Worm (Caenorhabditis elegans) whole organism, mixed stage, embryonic: ENCODE results near the gene fask-1.
A peak's percentile ranks its signal among the peaks of the same experiment; 100 is the strongest.

Experiments
- M03D4.4 ChIP-seq: sonication (generic microtip); optimal IDR thresholded peaks from 2 replicates; lab custom pipeline; 2017; ENCODE audit warnings: mild to moderate bottlenecking, missing genetic modification characterization, missing compliant biosample characterization
- bed-3 ChIP-seq: fragments of 200-800 bp; sonication (Bioruptor generic); optimal IDR thresholded peaks from 3 replicates; lab custom pipeline; 2018; ENCODE audit warnings: mild to moderate bottlenecking, missing genetic modification characterization, moderate library complexity, missing compliant biosample characterization
- blmp-1 ChIP-seq: fragments of 150-350 bp; optimal IDR thresholded peaks from 2 replicates; lab custom pipeline; 2014; ENCODE audit warnings: missing biosample characterization, missing genetic modification characterization
- ceh-39 ChIP-seq: fragments of 150-350 bp; optimal IDR thresholded peaks from 2 replicates; lab custom pipeline; 2014; ENCODE audit warnings: missing biosample characterization, missing genetic modification characterization
- ceh-43 ChIP-seq: fragments of 200-800 bp; sonication (Bioruptor generic); optimal IDR thresholded peaks from 2 replicates; lab custom pipeline; 2018; ENCODE audit warnings: mild to moderate bottlenecking, missing genetic modification characterization, moderate library complexity, missing compliant biosample characterization
- ces-1 ChIP-seq: fragments of 150-350 bp; optimal IDR thresholded peaks from 2 replicates; lab custom pipeline; 2014; ENCODE audit warnings: missing biosample characterization, missing genetic modification reagents, missing genetic modification characterization
- cnd-1 ChIP-seq: fragments of 200-800 bp; sonication (Bioruptor generic); optimal IDR thresholded peaks from 2 replicates; lab custom pipeline; 2018; ENCODE audit warnings: mild to moderate bottlenecking, missing genetic modification characterization, missing compliant biosample characterization
- drap-1 ChIP-seq: fragments of 200-800 bp; sonication (Bioruptor generic); optimal IDR thresholded peaks from 3 replicates; lab custom pipeline; 2018; ENCODE audit warnings: mild to moderate bottlenecking, missing genetic modification characterization, missing compliant biosample characterization
- elt-3 ChIP-seq: fragments of 150-350 bp; optimal IDR thresholded peaks from 2 replicates; lab custom pipeline; 2014; ENCODE audit warnings: missing biosample characterization, missing genetic modification characterization
- ham-2 ChIP-seq: fragments of 200-800 bp; sonication (Bioruptor generic); optimal IDR thresholded peaks from 2 replicates; lab custom pipeline; 2018; ENCODE audit warnings: mild to moderate bottlenecking, missing genetic modification characterization, missing compliant biosample characterization
- hlh-1 ChIP-seq: fragments of 150-350 bp; optimal IDR thresholded peaks from 2 replicates; lab custom pipeline; 2014; ENCODE audit warnings: missing biosample characterization, missing genetic modification reagents, missing genetic modification characterization
- lin-13 ChIP-seq: fragments of 150-350 bp; optimal IDR thresholded peaks from 2 replicates; lab custom pipeline; 2014; ENCODE audit warnings: missing biosample characterization, missing genetic modification characterization
- lin-32 ChIP-seq: fragments of 200-800 bp; sonication (Bioruptor generic); optimal IDR thresholded peaks from 2 replicates; lab custom pipeline; 2018; ENCODE audit warnings: mild to moderate bottlenecking, missing genetic modification characterization, missing compliant biosample characterization
- lsy-2 ChIP-seq: fragments of 150-350 bp; optimal IDR thresholded peaks from 2 replicates; lab custom pipeline; 2014; ENCODE audit warnings: missing biosample characterization, missing genetic modification characterization
- mab-5 ChIP-seq: fragments of 150-350 bp; optimal IDR thresholded peaks from 2 replicates; lab custom pipeline; 2014; ENCODE audit warnings: missing biosample characterization, missing genetic modification characterization
- mls-2 ChIP-seq: sonication (generic microtip); optimal IDR thresholded peaks from 2 replicates; lab custom pipeline; 2016; ENCODE audit warnings: mild to moderate bottlenecking, missing genetic modification characterization, moderate library complexity, missing compliant biosample characterization
- nhr-12 ChIP-seq: fragments of 150-350 bp; optimal IDR thresholded peaks from 2 replicates; lab custom pipeline; 2014; ENCODE audit warnings: missing biosample characterization, missing genetic modification characterization
- nhr-2 ChIP-seq: fragments of 150-350 bp; optimal IDR thresholded peaks from 2 replicates; lab custom pipeline; 2014; ENCODE audit warnings: missing biosample characterization, missing genetic modification characterization
- nhr-28 ChIP-seq: fragments of 150-350 bp; optimal IDR thresholded peaks from 2 replicates; lab custom pipeline; 2014; ENCODE audit warnings: missing biosample characterization, missing genetic modification characterization
- nhr-76 ChIP-seq: sonication (generic microtip); optimal IDR thresholded peaks from 2 replicates; lab custom pipeline; 2017; ENCODE audit warnings: missing biosample characterization, missing genetic modification characterization
- pha-4 ChIP-seq: fragments of 150-350 bp; optimal IDR thresholded peaks from 2 replicates; lab custom pipeline; 2018; ENCODE audit warnings: missing biosample characterization, missing genetic modification reagents, missing genetic modification characterization
- sem-2 ChIP-seq: fragments of 200-800 bp; sonication (Bioruptor generic); optimal IDR thresholded peaks from 2 replicates; lab custom pipeline; 2018; ENCODE audit warnings: mild to moderate bottlenecking, missing genetic modification characterization, missing compliant biosample characterization
- snpc-4 ChIP-seq: fragments of 150-350 bp; optimal IDR thresholded peaks from 2 replicates; lab custom pipeline; 2014; ENCODE audit warnings: missing biosample characterization, missing genetic modification characterization
- sptf-1 ChIP-seq: sonication (generic microtip); optimal IDR thresholded peaks from 2 replicates; lab custom pipeline; 2017; ENCODE audit warnings: mild to moderate bottlenecking, missing genetic modification characterization, moderate library complexity, missing compliant biosample characterization
- unc-120 ChIP-seq: sonication (generic microtip); optimal IDR thresholded peaks from 2 replicates; lab custom pipeline; 2017; ENCODE audit warnings: missing genetic modification characterization, missing compliant biosample characterization; ENCODE audit not compliant: poor library complexity, severe bottlenecking
- unc-39 ChIP-seq: fragments of 150-350 bp; optimal IDR thresholded peaks from 2 replicates; lab custom pipeline; 2014; ENCODE audit warnings: missing biosample characterization, missing genetic modification characterization
- unc-62 ChIP-seq: fragments of 150-350 bp; optimal IDR thresholded peaks from 2 replicates; lab custom pipeline; 2014; ENCODE audit warnings: missing biosample characterization, missing genetic modification reagents, missing genetic modification characterization
- zip-8 ChIP-seq: fragments of 150-350 bp; optimal IDR thresholded peaks from 2 replicates; lab custom pipeline; 2014; ENCODE audit warnings: missing biosample characterization, missing genetic modification characterization

fask-1 gene

DNA sequence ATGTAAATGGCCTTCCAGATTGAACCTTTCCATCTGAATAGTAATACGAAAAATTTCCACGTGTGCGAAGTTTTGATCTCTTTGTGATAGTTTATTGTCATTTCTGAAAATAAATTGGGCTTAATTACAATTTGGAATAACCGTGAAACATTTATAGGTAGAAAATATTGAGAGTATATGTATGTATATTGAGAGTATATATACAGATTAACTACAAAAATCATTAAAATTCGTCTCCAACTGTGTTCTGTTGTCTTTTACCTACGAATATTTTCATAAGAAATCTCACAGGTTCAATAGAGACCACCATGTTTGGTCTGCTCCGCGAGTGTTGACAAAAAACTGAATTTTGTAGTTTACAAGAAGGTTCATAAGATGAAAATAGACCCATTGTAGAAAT is 12.5 kb downstream of the fask-1 start, which contains the start of gene best-2:
Gene best-2 (minus strand): TSS at position 101 of the 400 bp plus-strand sequence.
- TF ChIP-seq ham-2 (GFP tag; lab: Kevin White, UChicago) (no peak), ceh-43 (GFP tag; lab: Kevin White, UChicago) (no peak), lin-13 (no peak), sptf-1 (no peak), hlh-1 (tag; lab: Kevin White, UChicago) (no peak), snpc-4 (tag; lab: Kevin White, UChicago) (no peak), sem-2 (GFP tag; lab: Kevin White, UChicago) (no peak), ces-1 (GFP tag; lab: Kevin White, UChicago) (no peak), pha-4 (tag; lab: Kevin White, UChicago) (no peak)

DNA sequence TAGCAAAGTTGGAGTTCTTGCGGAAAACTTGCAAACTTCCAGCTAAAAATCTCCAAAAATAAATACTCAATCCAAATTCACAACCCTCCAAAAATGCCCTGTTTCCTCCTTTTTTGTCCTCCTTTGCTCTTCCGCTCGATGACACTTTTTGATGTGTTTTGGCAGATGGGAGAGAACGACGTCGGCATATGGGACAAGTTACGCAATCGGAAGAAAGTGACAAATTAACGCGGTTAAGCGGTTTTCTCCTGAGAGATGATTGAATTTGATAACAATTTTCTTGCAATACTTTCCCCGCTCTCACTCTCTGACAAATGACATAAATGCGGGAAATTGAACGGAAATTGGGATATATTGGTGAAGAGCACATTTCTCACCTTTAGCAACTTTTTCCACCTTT is 16.2 kb downstream of the fask-1 start:
- TF ChIP-seq unc-62: peak; percentile 3
- peak; percentile 59 for TF ChIP-seq nhr-2 (tag; lab: Kevin White, UChicago)
- TF ChIP-seq cnd-1 (tag; lab: Kevin White, UChicago): peak; percentile 51
- no peak for TF ChIP-seq bed-3 (GFP tag; lab: Kevin White, UChicago)
- peak; percentile 60 for TF ChIP-seq zip-8 (tag; lab: Kevin White, UChicago)
- no peak for TF ChIP-seq ham-2 (GFP tag; lab: Kevin White, UChicago)

DNA sequence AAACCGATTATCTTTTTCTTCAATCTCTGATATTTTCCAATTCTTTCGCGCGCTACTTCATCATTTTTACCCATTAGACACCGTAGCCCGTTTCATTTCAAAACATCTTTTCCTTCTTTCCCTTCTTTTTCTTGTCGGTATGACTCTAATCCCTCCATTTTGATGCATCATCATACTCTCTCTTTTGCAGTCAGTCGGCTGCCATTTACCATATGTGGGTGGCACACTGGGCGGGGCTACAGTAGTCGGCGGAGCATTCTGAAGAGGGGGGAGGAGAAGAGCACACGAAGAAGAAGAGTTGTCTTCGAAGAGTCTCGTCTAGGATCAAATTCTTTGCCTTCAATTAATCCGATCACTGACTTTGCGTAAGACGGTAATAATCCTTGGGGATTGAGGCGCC is 18.3 kb downstream of the fask-1 start, which contains the start of gene unc-30:
Gene unc-30 (plus strand): TSS at position 184 of the 400 bp plus-strand sequence.
- TF ChIP-seq nhr-12 (no peak), lsy-2 (tag; lab: Kevin White, UChicago) (peak; percentile 58)

DNA sequence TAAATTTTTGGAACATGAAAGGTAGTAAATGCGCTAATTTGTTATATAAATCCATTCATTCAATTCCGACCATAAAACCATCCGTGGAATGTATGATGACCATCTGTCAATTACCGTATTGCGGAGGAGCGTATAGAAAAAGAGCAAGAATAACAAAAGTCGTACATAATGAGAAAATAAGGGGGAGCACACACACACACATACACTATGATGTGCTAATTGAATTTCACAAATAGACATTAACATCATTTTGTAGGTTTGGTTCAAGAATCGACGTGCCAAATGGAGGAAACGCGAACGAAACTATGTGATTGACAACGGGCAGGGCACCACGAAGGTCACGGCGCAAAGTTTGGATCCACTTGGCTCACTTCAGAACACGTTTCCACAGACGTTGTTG is 20.9 kb downstream of the fask-1 start:
- TF ChIP-seq mls-2 (no peak), ces-1 (GFP tag; lab: Kevin White, UChicago) (peak; percentile 67), cnd-1 (tag; lab: Kevin White, UChicago) (peak; percentile 57)

DNA sequence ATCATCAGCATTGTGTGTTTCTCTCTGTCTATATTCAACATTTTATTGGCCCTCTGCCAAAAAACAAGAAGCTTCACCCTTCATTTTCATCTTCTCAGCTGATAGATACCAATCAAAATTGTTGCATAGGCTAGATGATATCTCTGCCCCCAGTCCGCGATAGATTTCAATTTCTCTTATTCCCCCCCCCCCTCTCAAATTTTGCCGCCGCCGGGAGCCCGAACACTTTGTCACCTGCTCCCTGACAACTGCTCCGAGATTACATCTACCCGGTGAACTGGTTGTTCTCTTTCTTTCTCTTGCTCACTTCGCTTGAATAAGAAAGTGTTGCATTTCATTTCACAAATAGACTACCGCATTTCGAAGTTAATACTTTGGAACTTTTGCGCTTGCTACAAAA is 25.5 kb downstream of the fask-1 start:
- TF ChIP-seq hlh-1 (tag; lab: Kevin White, UChicago) (peak; percentile 92), unc-120 (tag; lab: Kevin White, UChicago) (no peak), unc-62 (peak; percentile 17)

DNA sequence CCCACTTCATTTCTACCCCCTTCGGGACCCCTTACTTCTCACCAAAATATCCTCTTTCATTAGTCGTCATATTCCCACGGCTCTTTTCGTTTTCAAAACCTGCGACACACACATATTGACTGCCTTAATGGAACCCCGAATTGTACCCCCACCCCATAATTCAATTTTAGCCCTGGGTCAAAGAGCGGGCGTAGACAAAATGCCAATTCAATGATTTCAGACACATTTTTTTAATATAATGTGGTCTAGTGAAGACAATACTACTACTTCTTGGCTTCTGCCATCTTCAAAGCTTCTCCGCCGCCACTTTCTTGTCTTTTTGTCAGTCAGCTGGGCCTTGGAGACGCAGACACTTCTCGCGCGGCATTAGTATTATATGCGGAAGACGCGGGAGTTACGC is 27.2 kb downstream of the fask-1 start:
- no peak for TF ChIP-seq unc-62
- TF ChIP-seq nhr-12: no peak
- TF ChIP-seq unc-39 (tag; lab: Kevin White, UChicago): no peak
- TF ChIP-seq ceh-39 (tag; lab: Kevin White, UChicago): no peak
- TF ChIP-seq bed-3 (GFP tag; lab: Kevin White, UChicago): no peak
- no peak for TF ChIP-seq nhr-28 (tag; lab: Kevin White, UChicago)
- peak; percentile 55 for TF ChIP-seq ces-1 (GFP tag; lab: Kevin White, UChicago)
- TF ChIP-seq ceh-43 (GFP tag; lab: Kevin White, UChicago): no peak
- TF ChIP-seq lsy-2 (tag; lab: Kevin White, UChicago): no peak
- TF ChIP-seq, all 35 proteins: peak for 1

DNA sequence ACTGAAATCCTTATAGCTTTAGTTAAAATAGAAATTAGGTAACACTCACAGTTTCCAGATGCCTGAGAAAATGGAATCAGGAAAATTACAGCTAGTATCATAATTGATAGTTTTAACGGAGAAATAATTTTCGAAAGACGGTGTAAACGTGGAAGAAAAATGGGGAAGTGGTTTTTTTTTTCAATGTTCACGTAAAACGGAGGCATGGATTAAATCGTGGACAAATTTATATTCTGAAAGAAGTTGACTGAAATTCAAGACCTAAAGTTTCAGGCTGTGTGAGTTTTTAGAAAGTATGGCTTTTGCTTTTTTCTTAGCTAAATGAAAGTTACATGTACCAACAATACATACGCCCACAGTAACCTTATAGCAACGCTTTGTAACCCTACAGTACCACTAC is 41.7 kb downstream of the fask-1 start, which contains the start of gene spe-43:
Gene spe-43 (minus strand): TSS at position 101 of the 400 bp plus-strand sequence.
- TF ChIP-seq blmp-1 (tag; lab: Kevin White, UChicago): no peak
- no peak for TF ChIP-seq elt-3 (tag; lab: Kevin White, UChicago)
- no peak for TF ChIP-seq mab-5
- no peak for TF ChIP-seq ceh-43 (GFP tag; lab: Kevin White, UChicago)
- no peak for TF ChIP-seq ceh-39 (tag; lab: Kevin White, UChicago)
- no peak for TF ChIP-seq M03D4.4 (tag; lab: Kevin White, UChicago)
- TF ChIP-seq zip-8 (tag; lab: Kevin White, UChicago): no peak
- TF ChIP-seq lin-32: no peak
- no peak for TF ChIP-seq mls-2
- no peak for TF ChIP-seq pha-4 (tag; lab: Kevin White, UChicago)
- no peak for TF ChIP-seq lin-13
- TF ChIP-seq drap-1 (GFP tag; lab: Kevin White, UChicago): no peak
- TF ChIP-seq nhr-12: no peak
- TF ChIP-seq nhr-76 (tag; lab: Kevin White, UChicago): no peak
- TF ChIP-seq ces-1 (GFP tag; lab: Kevin White, UChicago): no peak
- TF ChIP-seq, all 35 proteins: peak for 0
